Fruit fly (Drosophila melanogaster) S2 (cell line): ENCODE measurements around the gene nht.

Experiments used
- CG8478 ChIP-seq: fragments of >200 bp; optimal IDR thresholded peaks from 2 replicates; lab custom pipeline; 2018
- CTCF ChIP-seq, 2 experiments: fragments of >200 bp; optimal IDR thresholded peaks; 2 replicates each; lab custom pipeline; 2018

dm6 chr2L:15330641-15331040 is 11.9 kb upstream of the nht start:
- TF ChIP-seq CTCF (optimal IDR thresholded peaks at IDR 0.05; lab: Kevin White, UChicago) (no peak), CG8478 (lab: Kevin White, UChicago) (no peak)
